Worm (Caenorhabditis elegans): ENCODE results near the gene spe-27.

The spe-27 gene

ce11 chrIV:5839178-5839577 lies 26.5 kb downstream of the spe-27 start, which contains the start of gene C06E7.2:
C06E7.2 (plus strand) TSS chrIV:5839478.
- no peak for TF ChIP-seq crh-2 (tag; optimal IDR thresholded peaks at IDR 0.05)
- peak; percentile 59 for TF ChIP-seq mab-5 (tag; optimal IDR thresholded peaks at IDR 0.05)
- TF ChIP-seq unc-55 (GFP tag; optimal IDR thresholded peaks at IDR 0.05) = peak; percentile 68
- no peak for TF ChIP-seq nhr-12 (tag; optimal IDR thresholded peaks at IDR 0.05)

ce11 chrIV:5834182-5834581 lies 31.5 kb downstream of the spe-27 start:
- TF ChIP-seq R02D3.7 (tag; optimal IDR thresholded peaks at IDR 0.05) (no peak), ztf-11 (tag; optimal IDR thresholded peaks at IDR 0.05) (no peak), mbf-1 (tag; optimal IDR thresholded peaks at IDR 0.05) (no peak), elt-3 (tag; optimal IDR thresholded peaks at IDR 0.05) (no peak), ceh-16 (tag; optimal IDR thresholded peaks at IDR 0.05) (no peak), mab-5 (tag; optimal IDR thresholded peaks at IDR 0.05) (peak; percentile 71), zag-1 (tag; optimal IDR thresholded peaks at IDR 0.05) (no peak), crh-2 (tag; optimal IDR thresholded peaks at IDR 0.05) (peak; percentile 62), nhr-23 (tag; optimal IDR thresholded peaks at IDR 0.05) (no peak), mdl-1 (tag; optimal IDR thresholded peaks at IDR 0.05) (no peak), skn-1 (tag; optimal IDR thresholded peaks at IDR 0.05) (no peak)

- no peak for TF ChIP-seq egl-27 (tag; optimal IDR thresholded peaks at IDR 0.05)
- no peak for TF ChIP-seq ztf-11 (tag; optimal IDR thresholded peaks at IDR 0.05)
- TF ChIP-seq nhr-6 (tag; optimal IDR thresholded peaks at IDR 0.05) = no peak
- no peak for TF ChIP-seq zag-1 (tag; optimal IDR thresholded peaks at IDR 0.05)
- TF ChIP-seq dmd-4 (tag; optimal IDR thresholded peaks at IDR 0.05) = no peak
Measured at ce11 chrIV:5832801-5833200, 32.9 kb downstream of the spe-27 start.

- TF ChIP-seq nhr-23 (tag; optimal IDR thresholded peaks at IDR 0.05) (no peak), nhr-6 (tag; optimal IDR thresholded peaks at IDR 0.05) (no peak), nhr-77 (tag; optimal IDR thresholded peaks at IDR 0.05) (no peak), nhr-237 (tag; optimal IDR thresholded peaks at IDR 0.05) (no peak), F13H6.1 (tag; optimal IDR thresholded peaks at IDR 0.05) (no peak), nhr-25 (tag; optimal IDR thresholded peaks at IDR 0.05) (no peak), sma-3 (GFP tag; optimal IDR thresholded peaks at IDR 0.05) (no peak), elt-1 (tag; optimal IDR thresholded peaks at IDR 0.05) (no peak), nhr-21 (tag; optimal IDR thresholded peaks at IDR 0.05) (no peak), skn-1 (tag; optimal IDR thresholded peaks at IDR 0.05) (no peak), mab-5 (tag; optimal IDR thresholded peaks at IDR 0.05) (no peak), mbf-1 (tag; optimal IDR thresholded peaks at IDR 0.05) (no peak), lin-11 (tag; optimal IDR thresholded peaks at IDR 0.05) (no peak)
Measured at ce11 chrIV:5824493-5824892, 41.2 kb downstream of the spe-27 start, which contains the start of gene egal-1. egal-1 (plus strand) TSS chrIV:5824793.

- TF ChIP-seq lsy-2 (tag; optimal IDR thresholded peaks at IDR 0.05) (peak in 1 of 2 experiments; percentile 11), dmd-4 (tag; optimal IDR thresholded peaks at IDR 0.05) (no peak), F13H6.1 (tag; optimal IDR thresholded peaks at IDR 0.05) (peak; percentile 62), fos-1 (tag; optimal IDR thresholded peaks at IDR 0.05) (peak; percentile 16), Y55F3AM.14 (GFP tag; optimal IDR thresholded peaks at IDR 0.05) (no peak), unc-55 (GFP tag; optimal IDR thresholded peaks at IDR 0.05) (peak; percentile 14), ama-1 (optimal IDR thresholded peaks at IDR 0.05) (no peak), gmeb-1 (tag; optimal IDR thresholded peaks at IDR 0.05) (no peak), C34F6.9 (tag; optimal IDR thresholded peaks at IDR 0.05) (peak; percentile 7), sma-3 (GFP tag; optimal IDR thresholded peaks at IDR 0.05) (no peak), snpc-4 (tag; optimal IDR thresholded peaks at IDR 0.05) (no peak), crh-2 (tag; optimal IDR thresholded peaks at IDR 0.05) (no peak), nhr-23 (tag; optimal IDR thresholded peaks at IDR 0.05) (no peak), ztf-4 (tag; optimal IDR thresholded peaks at IDR 0.05) (no peak), peb-1 (tag; optimal IDR thresholded peaks at IDR 0.05) (no peak), mab-5 (tag; optimal IDR thresholded peaks at IDR 0.05) (no peak), ztf-11 (tag; optimal IDR thresholded peaks at IDR 0.05) (no peak), nhr-10 (tag; optimal IDR thresholded peaks at IDR 0.05) (no peak), nhr-77 (tag; optimal IDR thresholded peaks at IDR 0.05) (no peak), unc-62 (GFP tag; optimal IDR thresholded peaks at IDR 0.05) (no peak), nhr-129 (tag; optimal IDR thresholded peaks at IDR 0.05) (peak; percentile 62), sma-9 (GFP tag; optimal IDR thresholded peaks at IDR 0.05) (no peak), sma-9 (tag; optimal IDR thresholded peaks at IDR 0.05) (no peak), nhr-6 (tag; optimal IDR thresholded peaks at IDR 0.05) (no peak), nhr-237 (tag; optimal IDR thresholded peaks at IDR 0.05) (no peak), nhr-21 (tag; optimal IDR thresholded peaks at IDR 0.05) (no peak), lin-11 (tag; optimal IDR thresholded peaks at IDR 0.05) (no peak), ztf-1 (GFP tag; conservative IDR thresholded peaks at IDR 0.05) (no peak)
Measured at ce11 chrIV:5821997-5822396, 43.7 kb downstream of the spe-27 start.
